Worm (Caenorhabditis elegans) whole organism, mixed stage, embryonic: Measurements from ENCODE around the gene C47E12.13.
A peak's percentile ranks its signal among the peaks of the same experiment; 100 is the strongest.

Source experiments
- M03D4.4 ChIP-seq: sonication (generic microtip); optimal IDR thresholded peaks from 2 replicates; lab custom pipeline; 2017; ENCODE audit warnings: mild to moderate bottlenecking, missing genetic modification characterization, missing compliant biosample characterization
- bed-3 ChIP-seq: fragments of 200-800 bp; sonication (Bioruptor generic); optimal IDR thresholded peaks from 3 replicates; lab custom pipeline; 2018; ENCODE audit warnings: mild to moderate bottlenecking, missing genetic modification characterization, moderate library complexity, missing compliant biosample characterization
- blmp-1 ChIP-seq: fragments of 150-350 bp; optimal IDR thresholded peaks from 2 replicates; lab custom pipeline; 2014; ENCODE audit warnings: missing biosample characterization, missing genetic modification characterization
- ceh-39 ChIP-seq: fragments of 150-350 bp; optimal IDR thresholded peaks from 2 replicates; lab custom pipeline; 2014; ENCODE audit warnings: missing biosample characterization, missing genetic modification characterization
- ceh-43 ChIP-seq: fragments of 200-800 bp; sonication (Bioruptor generic); optimal IDR thresholded peaks from 2 replicates; lab custom pipeline; 2018; ENCODE audit warnings: mild to moderate bottlenecking, missing genetic modification characterization, moderate library complexity, missing compliant biosample characterization
- ceh-83 ChIP-seq: fragments of 200-800 bp; sonication (Bioruptor generic); optimal IDR thresholded peaks from 2 replicates; lab custom pipeline; 2018; ENCODE audit warnings: mild to moderate bottlenecking, missing genetic modification characterization, missing compliant biosample characterization
- ces-1 ChIP-seq: fragments of 150-350 bp; optimal IDR thresholded peaks from 2 replicates; lab custom pipeline; 2014; ENCODE audit warnings: missing biosample characterization, missing genetic modification reagents, missing genetic modification characterization
- cnd-1 ChIP-seq: fragments of 200-800 bp; sonication (Bioruptor generic); optimal IDR thresholded peaks from 2 replicates; lab custom pipeline; 2018; ENCODE audit warnings: mild to moderate bottlenecking, missing genetic modification characterization, missing compliant biosample characterization
- elt-1 ChIP-seq: sonication (generic microtip); optimal IDR thresholded peaks from 2 replicates; lab custom pipeline; 2017; ENCODE audit warnings: missing genetic modification characterization, mild to moderate bottlenecking, missing compliant biosample characterization, antibody characterized with exemption, moderate library complexity, borderline replicate concordance; ENCODE audit not compliant: insufficient read depth
- elt-3 ChIP-seq: fragments of 150-350 bp; optimal IDR thresholded peaks from 2 replicates; lab custom pipeline; 2014; ENCODE audit warnings: missing biosample characterization, missing genetic modification characterization
- flh-1 ChIP-seq: fragments of 200-800 bp; sonication (Bioruptor generic); optimal IDR thresholded peaks from 2 replicates; lab custom pipeline; 2018; ENCODE audit warnings: mild to moderate bottlenecking, missing genetic modification characterization, moderate library complexity, missing compliant biosample characterization
- ham-2 ChIP-seq: fragments of 200-800 bp; sonication (Bioruptor generic); optimal IDR thresholded peaks from 2 replicates; lab custom pipeline; 2018; ENCODE audit warnings: mild to moderate bottlenecking, missing genetic modification characterization, missing compliant biosample characterization
- hlh-1 ChIP-seq: fragments of 150-350 bp; optimal IDR thresholded peaks from 2 replicates; lab custom pipeline; 2014; ENCODE audit warnings: missing biosample characterization, missing genetic modification reagents, missing genetic modification characterization
- lin-13 ChIP-seq: fragments of 150-350 bp; optimal IDR thresholded peaks from 2 replicates; lab custom pipeline; 2014; ENCODE audit warnings: missing biosample characterization, missing genetic modification characterization
- lin-32 ChIP-seq: fragments of 200-800 bp; sonication (Bioruptor generic); optimal IDR thresholded peaks from 2 replicates; lab custom pipeline; 2018; ENCODE audit warnings: mild to moderate bottlenecking, missing genetic modification characterization, missing compliant biosample characterization
- lsy-2 ChIP-seq: fragments of 150-350 bp; optimal IDR thresholded peaks from 2 replicates; lab custom pipeline; 2014; ENCODE audit warnings: missing biosample characterization, missing genetic modification characterization
- mab-5 ChIP-seq: fragments of 150-350 bp; optimal IDR thresholded peaks from 2 replicates; lab custom pipeline; 2014; ENCODE audit warnings: missing biosample characterization, missing genetic modification characterization
- mep-1 ChIP-seq: fragments of 150-350 bp; optimal IDR thresholded peaks from 2 replicates; lab custom pipeline; 2017; ENCODE audit warnings: missing biosample characterization, missing genetic modification reagents, missing genetic modification characterization, inconsistent platforms
- mls-2 ChIP-seq: sonication (generic microtip); optimal IDR thresholded peaks from 2 replicates; lab custom pipeline; 2016; ENCODE audit warnings: mild to moderate bottlenecking, missing genetic modification characterization, moderate library complexity, missing compliant biosample characterization
- nhr-2 ChIP-seq: fragments of 150-350 bp; optimal IDR thresholded peaks from 2 replicates; lab custom pipeline; 2014; ENCODE audit warnings: missing biosample characterization, missing genetic modification characterization
- nhr-237 ChIP-seq: fragments of 150-350 bp; optimal IDR thresholded peaks from 2 replicates; lab custom pipeline; 2014; ENCODE audit warnings: missing biosample characterization, missing genetic modification characterization
- pha-4 ChIP-seq: fragments of 150-350 bp; optimal IDR thresholded peaks from 2 replicates; lab custom pipeline; 2018; ENCODE audit warnings: missing biosample characterization, missing genetic modification reagents, missing genetic modification characterization
- sem-2 ChIP-seq: fragments of 200-800 bp; sonication (Bioruptor generic); optimal IDR thresholded peaks from 2 replicates; lab custom pipeline; 2018; ENCODE audit warnings: mild to moderate bottlenecking, missing genetic modification characterization, missing compliant biosample characterization
- snpc-4 ChIP-seq: fragments of 150-350 bp; optimal IDR thresholded peaks from 2 replicates; lab custom pipeline; 2014; ENCODE audit warnings: missing biosample characterization, missing genetic modification characterization
- sptf-1 ChIP-seq: sonication (generic microtip); optimal IDR thresholded peaks from 2 replicates; lab custom pipeline; 2017; ENCODE audit warnings: mild to moderate bottlenecking, missing genetic modification characterization, moderate library complexity, missing compliant biosample characterization
- tbx-8 ChIP-seq: fragments of 200-800 bp; sonication (Bioruptor generic); optimal IDR thresholded peaks from 2 replicates; lab custom pipeline; 2018; ENCODE audit warnings: mild to moderate bottlenecking, missing genetic modification characterization, moderate library complexity, missing compliant biosample characterization
- unc-120 ChIP-seq: sonication (generic microtip); optimal IDR thresholded peaks from 2 replicates; lab custom pipeline; 2017; ENCODE audit warnings: missing genetic modification characterization, missing compliant biosample characterization; ENCODE audit not compliant: poor library complexity, severe bottlenecking
- unc-39 ChIP-seq: fragments of 150-350 bp; optimal IDR thresholded peaks from 2 replicates; lab custom pipeline; 2014; ENCODE audit warnings: missing biosample characterization, missing genetic modification characterization
- unc-62 ChIP-seq: fragments of 150-350 bp; optimal IDR thresholded peaks from 2 replicates; lab custom pipeline; 2014; ENCODE audit warnings: missing biosample characterization, missing genetic modification reagents, missing genetic modification characterization
- zip-8 ChIP-seq: fragments of 150-350 bp; optimal IDR thresholded peaks from 2 replicates; lab custom pipeline; 2014; ENCODE audit warnings: missing biosample characterization, missing genetic modification characterization
- ztf-11 ChIP-seq: fragments of 150-350 bp; optimal IDR thresholded peaks from 2 replicates; lab custom pipeline; 2014; ENCODE audit warnings: missing biosample characterization, missing genetic modification characterization

The C47E12.13 gene

DNA sequence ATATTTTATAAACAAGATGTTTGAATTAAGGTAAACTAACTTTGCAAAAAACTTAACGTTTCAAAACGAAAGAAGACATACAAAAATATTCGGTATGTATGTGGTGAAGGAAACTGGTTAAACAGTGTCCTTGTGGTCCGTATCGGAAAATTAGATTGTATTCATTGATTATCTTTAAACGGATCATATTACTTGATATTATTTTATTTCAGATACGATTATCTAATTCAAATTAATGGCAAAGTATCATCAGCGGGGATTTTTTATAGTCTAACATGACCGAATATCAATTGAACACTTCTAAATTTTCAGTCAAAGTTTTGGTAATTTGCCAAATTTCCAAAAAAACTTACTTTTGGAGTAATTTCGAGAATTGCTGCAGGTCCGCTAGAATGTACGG, at the start of gene C47E12.13:
Gene C47E12.13 (minus strand): TSS at position 101 of the 400 bp plus-strand sequence.
- TF ChIP-seq unc-62 (GFP tag; lab: Kevin White, UChicago) (no peak), mep-1 (no peak), ceh-39 (tag; lab: Kevin White, UChicago) (no peak), pha-4 (tag; lab: Kevin White, UChicago) (no peak), elt-1 (tag; lab: Kevin White, UChicago) (no peak), ztf-11 (tag; lab: Kevin White, UChicago) (no peak), ces-1 (GFP tag; lab: Kevin White, UChicago) (no peak), nhr-2 (tag; lab: Kevin White, UChicago) (no peak), sptf-1 (tag; lab: Kevin White, UChicago) (no peak), flh-1 (no peak), bed-3 (GFP tag; lab: Kevin White, UChicago) (no peak)

DNA sequence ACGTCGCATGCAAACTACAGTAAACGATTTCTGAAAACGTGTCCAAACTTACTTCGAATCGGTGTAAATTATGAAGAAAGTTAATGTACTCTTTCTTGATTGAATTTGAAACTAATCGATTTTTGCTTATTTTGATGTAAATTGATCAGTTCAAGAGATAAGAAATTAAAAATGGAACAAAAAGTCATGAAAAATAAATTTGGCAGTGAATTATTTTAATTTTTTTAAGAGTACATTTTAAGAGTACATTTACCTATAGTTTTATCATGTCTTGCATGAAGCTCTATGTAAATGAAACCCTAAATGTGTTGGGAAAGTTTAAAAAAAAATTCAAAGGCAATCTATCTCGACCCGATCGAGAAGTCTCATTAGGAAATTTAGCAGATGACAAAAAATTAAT, 49.4 kb upstream of the C47E12.13 start, which contains the start of gene T04B2.7:
Gene T04B2.7 (minus strand): TSS at position 101 of the 400 bp plus-strand sequence.
- TF ChIP-seq unc-120, result no peak
- no peak for TF ChIP-seq blmp-1
- no peak for TF ChIP-seq nhr-237
- TF ChIP-seq ztf-11 (tag; lab: Kevin White, UChicago), result no peak
- TF ChIP-seq sem-2 (GFP tag; lab: Kevin White, UChicago), result no peak
- no peak for TF ChIP-seq M03D4.4 (tag; lab: Kevin White, UChicago)
- TF ChIP-seq hlh-1, result no peak
- no peak for TF ChIP-seq lin-13
- TF ChIP-seq cnd-1 (tag; lab: Kevin White, UChicago), result no peak
- no peak for TF ChIP-seq lin-32 (GFP tag; lab: Kevin White, UChicago)
- no peak for TF ChIP-seq mab-5 (tag; lab: Kevin White, UChicago)
- TF ChIP-seq mls-2, result no peak

DNA sequence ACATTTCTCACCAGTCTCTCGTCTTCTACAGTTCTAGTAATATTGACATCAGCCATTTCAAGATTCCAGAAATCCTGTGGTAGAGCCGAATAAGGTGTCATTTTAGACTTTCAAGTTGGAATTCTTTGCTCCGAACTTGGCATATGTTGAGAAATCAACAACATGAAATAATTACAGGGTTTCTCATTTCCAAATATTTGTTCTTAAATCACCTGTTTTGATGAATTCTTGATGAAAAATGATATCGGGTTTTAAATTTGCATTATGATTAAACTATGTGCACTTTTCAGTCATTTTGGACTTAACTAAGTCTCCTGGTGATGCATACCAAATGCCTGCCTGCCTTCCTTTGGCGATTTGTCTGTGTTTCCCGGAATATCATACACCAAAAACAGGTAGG, 46.9 kb upstream of the C47E12.13 start, which contains the start of gene srv-12:
Gene srv-12 (minus strand): TSS at position 101 of the 400 bp plus-strand sequence.
- TF ChIP-seq ces-1 (GFP tag; lab: Kevin White, UChicago) (no peak), pha-4 (tag; lab: Kevin White, UChicago) (no peak), sem-2 (GFP tag; lab: Kevin White, UChicago) (no peak)
- TF ChIP-seq, all 35 proteins: peak for 0

DNA sequence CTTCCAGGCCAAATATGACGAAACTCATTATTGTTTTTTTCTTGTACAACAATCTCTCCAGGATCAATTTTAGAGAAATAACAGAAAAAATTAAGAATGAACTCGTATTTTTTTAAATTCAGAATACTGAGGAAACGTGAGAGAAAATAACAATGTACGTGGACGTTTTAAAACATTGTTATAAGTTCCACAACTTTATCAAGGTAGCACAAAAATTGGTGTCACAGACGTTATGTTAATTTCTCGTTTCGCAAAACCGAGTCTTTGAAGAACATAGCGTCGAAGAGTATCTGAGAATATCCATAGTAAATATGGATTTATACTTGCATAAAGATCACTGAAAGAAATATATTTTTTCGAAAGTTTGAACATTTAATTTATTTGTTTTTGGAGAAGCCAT, 44.4 kb upstream of the C47E12.13 start, which contains the start of gene T04B2.8:
Gene T04B2.8 (minus strand): TSS at position 101 of the 400 bp plus-strand sequence.
- TF ChIP-seq elt-1 (tag; lab: Kevin White, UChicago) (no peak), ceh-39 (tag; lab: Kevin White, UChicago) (no peak), mab-5 (tag; lab: Kevin White, UChicago) (no peak), nhr-2 (tag; lab: Kevin White, UChicago) (no peak), zip-8 (tag; lab: Kevin White, UChicago) (no peak), unc-62 (GFP tag; lab: Kevin White, UChicago) (no peak), elt-3 (tag; lab: Kevin White, UChicago) (no peak), ham-2 (GFP tag; lab: Kevin White, UChicago) (no peak), bed-3 (GFP tag; lab: Kevin White, UChicago) (no peak)

DNA sequence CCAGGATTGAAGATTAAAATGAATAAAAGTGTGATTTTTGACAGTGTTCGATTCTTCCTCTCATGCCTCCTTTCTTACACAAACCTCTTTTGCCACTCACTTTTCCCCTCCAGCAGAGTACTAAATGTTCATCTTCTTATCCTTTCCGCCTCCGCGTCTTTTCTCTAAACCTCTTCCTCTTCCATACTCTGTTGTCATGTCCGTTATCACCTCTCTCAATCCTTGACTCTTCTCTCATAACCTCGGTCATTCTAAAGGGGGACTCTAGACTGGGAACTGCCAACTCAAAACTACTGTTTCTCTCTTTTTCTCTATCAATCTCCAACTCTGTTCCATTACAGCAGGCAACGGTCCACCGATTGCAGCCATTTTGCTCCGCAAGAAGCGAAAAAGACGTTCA, 41.6 kb upstream of the C47E12.13 start:
- no peak for TF ChIP-seq cnd-1 (tag; lab: Kevin White, UChicago)
- TF ChIP-seq elt-1 (tag; lab: Kevin White, UChicago), result peak; percentile 1
- TF ChIP-seq ceh-83, result no peak
- TF ChIP-seq hlh-1, result peak; percentile 29
- no peak for TF ChIP-seq ceh-43 (GFP tag; lab: Kevin White, UChicago)
- TF ChIP-seq zip-8 (tag; lab: Kevin White, UChicago), result no peak
- peak; percentile 61 for TF ChIP-seq unc-120
- no peak for TF ChIP-seq sptf-1 (tag; lab: Kevin White, UChicago)
- TF ChIP-seq unc-39 (tag; lab: Kevin White, UChicago), result no peak

- no peak for TF ChIP-seq snpc-4 (tag; lab: Kevin White, UChicago)
- TF ChIP-seq lsy-2, result no peak
- TF ChIP-seq flh-1, result no peak
- no peak for TF ChIP-seq mls-2
- no peak for TF ChIP-seq cnd-1 (tag; lab: Kevin White, UChicago)
- TF ChIP-seq elt-1 (tag; lab: Kevin White, UChicago), result no peak
- no peak for TF ChIP-seq ztf-11 (tag; lab: Kevin White, UChicago)
- no peak for TF ChIP-seq ceh-43 (GFP tag; lab: Kevin White, UChicago)
- TF ChIP-seq tbx-8 (GFP tag; lab: Kevin White, UChicago), result no peak
- TF ChIP-seq ceh-83, result no peak
- TF ChIP-seq elt-3 (tag; lab: Kevin White, UChicago), result no peak
- no peak for TF ChIP-seq hlh-1
- TF ChIP-seq ces-1 (GFP tag; lab: Kevin White, UChicago), result no peak
- TF ChIP-seq blmp-1, result no peak
- TF ChIP-seq mab-5 (tag; lab: Kevin White, UChicago), result no peak
Measured at ce11 chrIV:10047108-10047507, 40.4 kb upstream of the C47E12.13 start, which contains the start of gene T04B2.3. Gene T04B2.3 (plus strand): TSS chrIV:10047408.
